Fruit fly (Drosophila melanogaster) whole organism, embryonic: ENCODE results near the gene Sirt6.

Experiments
- Aef1 ChIP-seq: fragments of 200-800 bp; sonication (Bioruptor generic); IDR thresholded peaks from 3 replicates; pipeline ENCODE4 v1.3.6; 2022; ENCODE audit warnings: missing biosample characterization, missing genetic modification characterization
- CG10147 ChIP-seq: fragments of 200-800 bp; sonication (Bioruptor generic); optimal IDR thresholded peaks from 2 replicates; lab custom pipeline; 2019; ENCODE audit warnings: missing biosample characterization, mild to moderate bottlenecking, missing genetic modification characterization, moderate library complexity
- CG10431 ChIP-seq: fragments of 200-800 bp; sonication (Bioruptor generic); optimal IDR thresholded peaks from 3 replicates; lab custom pipeline; 2018; ENCODE audit warnings: missing biosample characterization, mild to moderate bottlenecking, missing genetic modification characterization
- CG10543 ChIP-seq: fragments of 200-800 bp; sonication (Bioruptor generic); optimal IDR thresholded peaks from 3 replicates; lab custom pipeline; 2017; ENCODE audit warnings: missing biosample characterization, mild to moderate bottlenecking, missing genetic modification characterization, moderate library complexity
- CG10565 ChIP-seq: fragments of 200-800 bp; sonication (Bioruptor generic); optimal IDR thresholded peaks from 3 replicates; lab custom pipeline; 2016; ENCODE audit warnings: missing biosample characterization, mild to moderate bottlenecking, missing genetic modification characterization
- CG10959 ChIP-seq: fragments of 200-800 bp; sonication (Bioruptor generic); IDR thresholded peaks from 2 replicates; pipeline ENCODE4 v1.3.6; 2022; ENCODE audit warnings: missing biosample characterization, missing genetic modification characterization
- CG11085 ChIP-seq: fragments of 200-800 bp; sonication (Bioruptor generic); IDR thresholded peaks from 2 replicates; pipeline ENCODE4 v1.3.6; 2022; ENCODE audit warnings: missing biosample characterization, missing genetic modification characterization
- CG11560 ChIP-seq: fragments of 200-800 bp; sonication (Bioruptor generic); IDR thresholded peaks from 3 replicates; pipeline ENCODE4 v1.3.6; 2022; ENCODE audit warnings: missing biosample characterization, missing genetic modification characterization
- CG1233 ChIP-seq: fragments of 200-800 bp; sonication (Bioruptor generic); optimal IDR thresholded peaks from 4 replicates; lab custom pipeline; 2018; ENCODE audit warnings: missing biosample characterization, mild to moderate bottlenecking, missing genetic modification characterization
- CG12769 ChIP-seq: fragments of 200-800 bp; sonication (Bioruptor generic); optimal IDR thresholded peaks from 2 replicates; lab custom pipeline; 2019; ENCODE audit warnings: missing biosample characterization, mild to moderate bottlenecking, missing genetic modification characterization, moderate library complexity
- CG13424 ChIP-seq: fragments of 200-800 bp; sonication (Bioruptor generic); optimal IDR thresholded peaks from 2 replicates; lab custom pipeline; 2019; ENCODE audit warnings: missing biosample characterization, mild to moderate bottlenecking, missing genetic modification characterization, moderate library complexity
- CG14667 ChIP-seq: fragments of 200-800 bp; sonication (Bioruptor generic); IDR thresholded peaks from 2 replicates; pipeline ENCODE4 v1.3.6; 2022; ENCODE audit warnings: missing biosample characterization, missing genetic modification characterization
- CG15479 ChIP-seq: fragments of 200-800 bp; sonication (Bioruptor generic); optimal IDR thresholded peaks from 3 replicates; lab custom pipeline; 2019; ENCODE audit warnings: missing biosample characterization, mild to moderate bottlenecking, missing genetic modification characterization, moderate library complexity
- CG30403 ChIP-seq: fragments of 200-800 bp; sonication (Bioruptor generic); optimal IDR thresholded peaks from 3 replicates; lab custom pipeline; 2016; ENCODE audit warnings: missing biosample characterization, missing genetic modification characterization
- CG30431 ChIP-seq: fragments of 200-800 bp; sonication (Bioruptor generic); optimal IDR thresholded peaks from 2 replicates; lab custom pipeline; 2017; ENCODE audit warnings: missing biosample characterization, missing genetic modification characterization
- CG34376 ChIP-seq: fragments of 200-800 bp; sonication (Bioruptor generic); optimal IDR thresholded peaks from 2 replicates; lab custom pipeline; 2018; ENCODE audit warnings: missing biosample characterization, mild to moderate bottlenecking, missing genetic modification characterization
- CG5180 ChIP-seq: fragments of 200-800 bp; sonication (Bioruptor generic); optimal IDR thresholded peaks from 3 replicates; lab custom pipeline; 2017; ENCODE audit warnings: missing biosample characterization, missing genetic modification characterization, mild to moderate bottlenecking, moderate library complexity, missing genetic modification reagents
- CG6254 ChIP-seq: fragments of 200-800 bp; sonication (Bioruptor generic); optimal IDR thresholded peaks from 3 replicates; lab custom pipeline; 2017; ENCODE audit warnings: mild to moderate bottlenecking, missing biosample characterization, missing genetic modification reagents, missing genetic modification characterization
- CG6683 ChIP-seq: fragments of 200-800 bp; sonication (Bioruptor generic); optimal IDR thresholded peaks from 2 replicates; lab custom pipeline; 2017; ENCODE audit warnings: missing biosample characterization, mild to moderate bottlenecking, missing genetic modification characterization, missing genetic modification reagents
- CG6791 ChIP-seq: fragments of 200-800 bp; sonication (Bioruptor generic); IDR thresholded peaks from 3 replicates; pipeline ENCODE4 v1.3.6; 2022; ENCODE audit warnings: missing biosample characterization, missing genetic modification characterization; ENCODE audit not compliant: partially characterized antibody
- CG7271 ChIP-seq: fragments of 200-800 bp; sonication (Bioruptor generic); optimal IDR thresholded peaks from 2 replicates; lab custom pipeline; 2018; ENCODE audit warnings: missing biosample characterization, mild to moderate bottlenecking, missing genetic modification characterization, moderate library complexity
- CG8359 ChIP-seq: fragments of 200-800 bp; sonication (Bioruptor generic); optimal IDR thresholded peaks from 2 replicates; lab custom pipeline; 2017; ENCODE audit warnings: missing biosample characterization, mild to moderate bottlenecking, missing genetic modification characterization, borderline replicate concordance
- CG8478 ChIP-seq: fragments of >200 bp; optimal IDR thresholded peaks from 2 replicates; lab custom pipeline; 2018
- CG9215 ChIP-seq: fragments of 200-800 bp; sonication (Bioruptor generic); IDR thresholded peaks from 2 replicates; pipeline ENCODE4 v1.3.6; 2022; ENCODE audit warnings: missing biosample characterization, missing genetic modification characterization
- D19A ChIP-seq: fragments of 200-800 bp; optimal IDR thresholded peaks from 3 replicates; lab custom pipeline; 2019; ENCODE audit warnings: missing biosample characterization, mild to moderate bottlenecking, missing genetic modification characterization, moderate library complexity
- D19B ChIP-seq: fragments of 200-800 bp; sonication (Bioruptor generic); optimal IDR thresholded peaks from 2 replicates; lab custom pipeline; 2017; ENCODE audit warnings: missing biosample characterization, mild to moderate bottlenecking, missing genetic modification characterization
- E2f1 ChIP-seq: fragments of 200-800 bp; sonication (Bioruptor generic); IDR thresholded peaks from 2 replicates; pipeline ENCODE4 v1.3.6; 2022; ENCODE audit warnings: missing biosample characterization, missing genetic modification characterization
- Eip74EF ChIP-seq, 2 experiments: fragments of 200-800 bp in 1 of 2; fragments of >200 bp in 1 of 2; sonication (Bioruptor generic) in 1 of 2; optimal IDR thresholded peaks; 2 replicates each; lab custom pipeline; 2017 to 2019; ENCODE audit warnings: missing biosample characterization in 2 of 2, missing genetic modification characterization in 2 of 2, mild to moderate bottlenecking in 1 of 2, moderate library complexity in 1 of 2
- Ets97D ChIP-seq: fragments of 200-800 bp; sonication (Bioruptor generic); optimal IDR thresholded peaks from 3 replicates; lab custom pipeline; 2016; ENCODE audit warnings: missing biosample characterization, missing genetic modification characterization
- Gug ChIP-seq: fragments of 200-800 bp; sonication (Bioruptor generic); IDR thresholded peaks from 4 replicates; pipeline ENCODE4 v1.3.6; 2022; ENCODE audit warnings: missing biosample characterization, missing genetic modification characterization
- Hand ChIP-seq: fragments of 200-800 bp; sonication (Bioruptor generic); optimal IDR thresholded peaks from 2 replicates; lab custom pipeline; 2017; ENCODE audit warnings: mild to moderate bottlenecking, missing biosample characterization, missing genetic modification reagents, missing genetic modification characterization
- Hey ChIP-seq: fragments of 200-800 bp; sonication (Bioruptor generic); optimal IDR thresholded peaks from 3 replicates; lab custom pipeline; 2018; ENCODE audit warnings: missing biosample characterization, mild to moderate bottlenecking, missing genetic modification characterization
- Ravus ChIP-seq: fragments of 200-800 bp; sonication (Bioruptor generic); IDR thresholded peaks from 2 replicates; pipeline ENCODE4 v1.3.6; 2022; ENCODE audit warnings: missing biosample characterization, missing genetic modification characterization
- Sox100B ChIP-seq: fragments of 200-800 bp; sonication (Bioruptor generic); optimal IDR thresholded peaks from 3 replicates; lab custom pipeline; 2018; ENCODE audit warnings: missing biosample characterization, mild to moderate bottlenecking, missing genetic modification characterization
- Ssrp ChIP-seq: fragments of 200-800 bp; sonication (Bioruptor generic); optimal IDR thresholded peaks from 2 replicates; lab custom pipeline; 2018; ENCODE audit warnings: missing biosample characterization, mild to moderate bottlenecking, missing genetic modification characterization, moderate library complexity
- Taf1 ChIP-seq: fragments of 200-800 bp; sonication (Bioruptor generic); IDR thresholded peaks from 2 replicates; pipeline ENCODE4 v1.3.6; 2022; ENCODE audit warnings: missing biosample characterization, missing genetic modification characterization
- ase ChIP-seq: fragments of 200-800 bp; sonication (Bioruptor generic); IDR thresholded peaks from 3 replicates; pipeline ENCODE4 v1.3.6; 2022; ENCODE audit warnings: missing biosample characterization, missing genetic modification characterization
- bcd ChIP-seq: fragments of 200-800 bp; sonication (Bioruptor generic); optimal IDR thresholded peaks from 2 replicates; lab custom pipeline; 2017; ENCODE audit warnings: missing biosample characterization, mild to moderate bottlenecking, missing genetic modification characterization
- btn ChIP-seq: fragments of 200-800 bp; sonication (Bioruptor generic); optimal IDR thresholded peaks from 2 replicates; lab custom pipeline; 2016; ENCODE audit warnings: missing biosample characterization, missing genetic modification characterization
- chif ChIP-seq, 2 experiments: fragments of 200-800 bp; sonication (Bioruptor generic); optimal IDR thresholded peaks; 3 replicates each; lab custom pipeline; 2016; ENCODE audit warnings: missing biosample characterization in 2 of 2, missing genetic modification characterization in 2 of 2
- dati ChIP-seq: fragments of 200-800 bp; sonication (Bioruptor generic); IDR thresholded peaks from 2 replicates; pipeline ENCODE4 v1.3.6; 2022; ENCODE audit warnings: missing biosample characterization, missing genetic modification characterization
- fd64A ChIP-seq: fragments of 200-800 bp; sonication (Bioruptor generic); optimal IDR thresholded peaks from 3 replicates; lab custom pipeline; 2018; ENCODE audit warnings: missing biosample characterization, mild to moderate bottlenecking, missing genetic modification characterization
- h ChIP-seq: fragments of >200 bp; optimal IDR thresholded peaks from 2 replicates; lab custom pipeline; 2017
- jing ChIP-seq: fragments of 200-800 bp; sonication (Bioruptor generic); optimal IDR thresholded peaks from 2 replicates; lab custom pipeline; 2018; ENCODE audit warnings: missing biosample characterization, mild to moderate bottlenecking, missing genetic modification characterization
- kay ChIP-seq: fragments of 200-800 bp; sonication (Bioruptor generic); optimal IDR thresholded peaks from 2 replicates; lab custom pipeline; 2016; ENCODE audit warnings: missing biosample characterization, missing genetic modification characterization
- nau ChIP-seq: fragments of 200-800 bp; sonication (Bioruptor generic); optimal IDR thresholded peaks from 3 replicates; lab custom pipeline; 2017; ENCODE audit warnings: missing biosample characterization, mild to moderate bottlenecking, missing genetic modification characterization, missing genetic modification reagents
- sens ChIP-seq: fragments of 200-800 bp; sonication (Bioruptor generic); peaks from one replicate; lab custom pipeline; 2016; ENCODE audit warnings: missing biosample characterization, missing genetic modification characterization
- tio ChIP-seq: fragments of 200-800 bp; sonication (Bioruptor generic); optimal IDR thresholded peaks from 2 replicates; lab custom pipeline; 2017; ENCODE audit warnings: missing biosample characterization, missing genetic modification characterization, inconsistent platforms
- zen ChIP-seq: fragments of 200-800 bp; sonication (Bioruptor generic); optimal IDR thresholded peaks from 3 replicates; lab custom pipeline; 2018; ENCODE audit warnings: missing biosample characterization, mild to moderate bottlenecking, missing genetic modification characterization, moderate library complexity
- zf30C ChIP-seq: fragments of 200-800 bp; sonication (Bioruptor generic); optimal IDR thresholded peaks from 3 replicates; lab custom pipeline; 2018; ENCODE audit warnings: missing biosample characterization, mild to moderate bottlenecking, missing genetic modification characterization

The Sirt6 gene

dm6 chr3R:10268865-10269442 is 7.3 kb upstream of the Sirt6 start (continued):
- no peak for TF ChIP-seq CG7271
- TF ChIP-seq CG34376: no peak
- peak; percentile 82 for TF ChIP-seq Aef1 (GFP tag; lab: Robert Waterston, UW)
- TF ChIP-seq CG13424: peak; percentile 67
- TF ChIP-seq Taf1 (GFP tag; lab: Robert Waterston, UW): peak; percentile 72
- peak; percentile 77 for TF ChIP-seq CG14667
- peak; percentile 32 to 77 for TF ChIP-seq chif (GFP tag; optimal IDR thresholded peaks at IDR 0.05; lab: Kevin White, UChicago)
- no peak for TF ChIP-seq CG10543 (GFP tag; lab: Kevin White, UChicago)
- peak; percentile 23 for TF ChIP-seq tio
- no peak; the same call in 2 of the 3 replicates for TF ChIP-seq CG11560 (tag; lab: Robert Waterston, UW)
- no peak for TF ChIP-seq CG10565 (GFP tag; lab: Kevin White, UChicago)
- TF ChIP-seq btn (GFP tag; lab: Kevin White, UChicago): peak; percentile 40
- TF ChIP-seq Gug: peak; percentile 73
- peak; percentile 9 for TF ChIP-seq Sox100B
- no peak for TF ChIP-seq CG10959
- no peak for TF ChIP-seq CG6791 (GFP tag; lab: Robert Waterston, UW)
- TF ChIP-seq CG1233 (GFP tag; lab: Kevin White, UChicago): no peak
- TF ChIP-seq CG6683 (GFP tag; lab: Kevin White, UChicago): no peak
- TF ChIP-seq Eip74EF (GFP tag; optimal IDR thresholded peaks at IDR 0.05; lab: Kevin White, UChicago): no peak
- TF ChIP-seq D19B (GFP tag; lab: Kevin White, UChicago): peak; percentile 16
- no peak for TF ChIP-seq nau (GFP tag; lab: Kevin White, UChicago)
- TF ChIP-seq CG11085 (GFP tag; lab: Robert Waterston, UW): peak; percentile 55
- peak; percentile 18 for TF ChIP-seq CG8359 (GFP tag; lab: Kevin White, UChicago)
- no peak for TF ChIP-seq CG10431 (GFP tag; lab: Kevin White, UChicago)
- peak; percentile 50 for TF ChIP-seq CG9215 (GFP tag; lab: Robert Waterston, UW)
- peak; percentile 3 for TF ChIP-seq CG5180 (GFP tag; lab: Kevin White, UChicago)
- TF ChIP-seq Ravus (GFP tag; lab: Robert Waterston, UW): peak; percentile 53
- peak; percentile 25 for TF ChIP-seq CG30403 (GFP tag; lab: Kevin White, UChicago)
- TF ChIP-seq CG12769 (tag; lab: Kevin White, UChicago): peak; percentile 63
- TF ChIP-seq CG10147 (GFP tag; lab: Kevin White, UChicago): peak; percentile 24
- TF ChIP-seq fd64A: no peak
- peak; percentile 40 for TF ChIP-seq jing
- TF ChIP-seq CG15479 (GFP tag; lab: Kevin White, UChicago): no peak
- no peak for TF ChIP-seq zf30C
- no peak for TF ChIP-seq h
- TF ChIP-seq CG30431: no peak
- TF ChIP-seq CG6254 (GFP tag; lab: Kevin White, UChicago): peak; percentile 54
- TF ChIP-seq CG8478: no peak
- peak; percentile 93 for TF ChIP-seq sens (GFP tag; lab: Kevin White, UChicago)
- TF ChIP-seq Ssrp (tag; lab: Kevin White, UChicago): peak; percentile 66
- TF ChIP-seq Hey (tag; lab: Kevin White, UChicago): peak; percentile 90
- no peak for TF ChIP-seq Ets97D (GFP tag; lab: Kevin White, UChicago)
- TF ChIP-seq ase (GFP tag; lab: Robert Waterston, UW): peak; percentile 66; the same call in 1 of the 3 replicates
- peak; percentile 21 for TF ChIP-seq D19A (tag; lab: Kevin White, UChicago)
- no peak for TF ChIP-seq Hand (GFP tag; lab: Kevin White, UChicago)
- peak; percentile 60; the same call in 1 of the 2 replicates for TF ChIP-seq dati
- TF ChIP-seq kay (GFP tag; lab: Kevin White, UChicago): peak; percentile 42
- TF ChIP-seq bcd (GFP tag; lab: Kevin White, UChicago): peak; percentile 59
- peak; percentile 14 for TF ChIP-seq zen (tag; lab: Kevin White, UChicago)
- TF ChIP-seq E2f1 (GFP tag; lab: Robert Waterston, UW): peak; percentile 70
